Fruit fly (Drosophila melanogaster): Measurements from ENCODE around the gene sNPF.
A peak's percentile ranks its signal among the peaks of the same experiment; 100 is the strongest.

- TF ChIP-seq pita (GFP tag; optimal IDR thresholded peaks at IDR 0.05), result no peak
- peak; percentile 70 for TF ChIP-seq CG10147 (GFP tag; optimal IDR thresholded peaks at IDR 0.05)
- peak; percentile 78 for TF ChIP-seq Hr3 (GFP tag; optimal IDR thresholded peaks at IDR 0.05)
- no peak for TF ChIP-seq usp (GFP tag; optimal IDR thresholded peaks at IDR 0.05)
- peak; percentile 71 for TF ChIP-seq CG10654 (GFP tag; optimal IDR thresholded peaks at IDR 0.05)
These were observed 58.8 kb downstream of the sNPF start for dm6 chr2L:20086295-20087096.

Data from whole organism, embryonic.